Worm (Caenorhabditis elegans) whole organism, L1 larva: Measurements from ENCODE around the gene cnc-9.

Experiments used
- hlh-17 ChIP-seq: fragments of 200-800 bp; sonication (Bioruptor generic); optimal IDR thresholded peaks from 2 replicates; lab custom pipeline; 2018; ENCODE audit warnings: missing genetic modification characterization, mild to moderate bottlenecking, missing compliant biosample characterization, moderate library complexity, borderline replicate concordance
- nhr-76 ChIP-seq: sonication (generic microtip); optimal IDR thresholded peaks from 2 replicates; lab custom pipeline; 2017; ENCODE audit warnings: missing biosample characterization, missing genetic modification characterization
- sox-4 ChIP-seq: sonication (generic microtip); optimal IDR thresholded peaks from 2 replicates; lab custom pipeline; 2016; ENCODE audit warnings: missing genetic modification characterization, missing compliant biosample characterization
- unc-130 ChIP-seq: fragments of 150-350 bp; optimal IDR thresholded peaks from 2 replicates; lab custom pipeline; 2017; ENCODE audit warnings: missing biosample characterization, missing genetic modification characterization, inconsistent platforms
- unc-30 ChIP-seq: sonication (generic microtip); optimal IDR thresholded peaks from 2 replicates; lab custom pipeline; 2017; ENCODE audit warnings: missing biosample characterization, missing genetic modification characterization

DNA sequence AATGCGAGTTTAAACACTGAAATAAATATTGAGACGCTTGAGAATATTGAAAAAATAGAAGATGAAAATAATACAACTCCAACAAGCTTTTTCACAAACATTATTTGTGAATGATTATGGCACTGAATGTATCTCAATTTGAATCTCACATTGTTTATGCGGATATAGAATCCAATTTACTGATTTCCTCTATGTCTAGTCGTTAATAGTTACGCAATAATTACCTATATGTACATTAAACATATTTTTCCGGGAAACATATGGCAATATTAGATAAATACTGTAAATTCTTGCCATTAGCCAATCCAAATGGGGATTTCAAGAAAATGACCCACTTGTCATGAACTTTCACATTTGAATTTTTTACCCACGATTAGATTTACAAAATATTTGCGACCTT is 4.6 kb downstream of the cnc-9 start, which contains the start of gene srx-9:
- TF ChIP-seq nhr-76 (tag; lab: Kevin White, UChicago) (no peak), hlh-17 (no peak), unc-30 (tag; lab: Kevin White, UChicago) (no peak), sox-4 (tag; lab: Kevin White, UChicago) (no peak), unc-130 (tag; lab: Kevin White, UChicago) (no peak)
